Fruit fly (Drosophila melanogaster) whole organism, adult: ENCODE results near the gene CG11899.
A peak's percentile ranks its signal among the peaks of the same experiment; 100 is the strongest.

Source experiments
- CG11617 ChIP-seq: fragments of 200-800 bp; sonication (Bioruptor generic); optimal IDR thresholded peaks from 2 replicates; lab custom pipeline; 2017; ENCODE audit warnings: mild to moderate bottlenecking, missing biosample characterization, missing genetic modification reagents, missing genetic modification characterization
- CG12768 ChIP-seq: fragments of 200-800 bp; sonication (Bioruptor generic); optimal IDR thresholded peaks from 2 replicates; lab custom pipeline; 2017; ENCODE audit warnings: missing biosample characterization, missing genetic modification characterization, mild to moderate bottlenecking, moderate library complexity, missing genetic modification reagents
- CG14711 ChIP-seq: fragments of 200-800 bp; sonication (Bioruptor generic); optimal IDR thresholded peaks from 2 replicates; lab custom pipeline; 2018; ENCODE audit warnings: missing biosample characterization, mild to moderate bottlenecking, missing genetic modification characterization, moderate library complexity
- CG1620 ChIP-seq: fragments of 200-800 bp; sonication (Bioruptor generic); optimal IDR thresholded peaks from 2 replicates; lab custom pipeline; 2016; ENCODE audit warnings: missing biosample characterization, missing genetic modification characterization
- CG33017 ChIP-seq: fragments of 200-800 bp; sonication (Bioruptor generic); optimal IDR thresholded peaks from 2 replicates; lab custom pipeline; 2018; ENCODE audit warnings: missing biosample characterization, mild to moderate bottlenecking, missing genetic modification characterization, moderate library complexity
- CG5204 ChIP-seq: fragments of 200-800 bp; sonication (Bioruptor generic); optimal IDR thresholded peaks from 2 replicates; lab custom pipeline; 2016; ENCODE audit warnings: missing biosample characterization, missing genetic modification characterization
- CG7045 ChIP-seq: fragments of 200-800 bp; sonication (Bioruptor generic); optimal IDR thresholded peaks from 2 replicates; lab custom pipeline; 2017; ENCODE audit warnings: missing biosample characterization, mild to moderate bottlenecking, missing genetic modification characterization
- CG7101 ChIP-seq: fragments of 200-800 bp; sonication (Bioruptor generic); optimal IDR thresholded peaks from 2 replicates; lab custom pipeline; 2018; ENCODE audit warnings: missing biosample characterization, mild to moderate bottlenecking, missing genetic modification characterization, moderate library complexity
- Clk ChIP-seq: fragments of 200-800 bp; sonication (Bioruptor generic); optimal IDR thresholded peaks from 2 replicates; lab custom pipeline; 2017; ENCODE audit warnings: missing biosample characterization, missing genetic modification characterization
- Crg-1 ChIP-seq: fragments of 200-800 bp; sonication (Bioruptor generic); optimal IDR thresholded peaks from 2 replicates; lab custom pipeline; 2016; ENCODE audit warnings: missing biosample characterization, missing genetic modification characterization
- Hr96 ChIP-seq: fragments of 200-800 bp; sonication (Bioruptor generic); optimal IDR thresholded peaks from 2 replicates; lab custom pipeline; 2016; ENCODE audit warnings: missing biosample characterization, missing genetic modification characterization
- Mnt ChIP-seq: fragments of 200-800 bp; sonication (Bioruptor generic); optimal IDR thresholded peaks from 2 replicates; lab custom pipeline; 2016; ENCODE audit warnings: missing biosample characterization, mild to moderate bottlenecking, missing genetic modification characterization
- bab1 ChIP-seq: fragments of 200-800 bp; sonication (Bioruptor generic); optimal IDR thresholded peaks from 3 replicates; lab custom pipeline; 2019; ENCODE audit warnings: missing biosample characterization, mild to moderate bottlenecking, missing genetic modification characterization, moderate library complexity
- cic ChIP-seq: fragments of 200-800 bp; sonication (Bioruptor generic); optimal IDR thresholded peaks from 2 replicates; lab custom pipeline; 2017; ENCODE audit warnings: missing biosample characterization, mild to moderate bottlenecking, missing genetic modification characterization, moderate library complexity
- cnc ChIP-seq, 2 experiments: fragments of >200 bp; optimal IDR thresholded peaks; 2 replicates each; lab custom pipeline; 2017
- kay ChIP-seq: fragments of 200-800 bp; sonication (Bioruptor generic); peaks from one replicate; lab custom pipeline; 2016; ENCODE audit warnings: missing biosample characterization, missing genetic modification characterization, borderline replicate concordance
- ovo ChIP-seq: fragments of 200-800 bp; sonication (Bioruptor generic); optimal IDR thresholded peaks from 2 replicates; lab custom pipeline; 2016; ENCODE audit warnings: missing biosample characterization, missing genetic modification characterization
- pad ChIP-seq: fragments of 200-800 bp; sonication (Bioruptor generic); optimal IDR thresholded peaks from 3 replicates; lab custom pipeline; 2017; ENCODE audit warnings: missing biosample characterization, missing genetic modification characterization, mild to moderate bottlenecking, moderate library complexity, missing genetic modification reagents
- tj ChIP-seq: fragments of 200-800 bp; sonication (Bioruptor generic); optimal IDR thresholded peaks from 3 replicates; lab custom pipeline; 2017; ENCODE audit warnings: missing biosample characterization, mild to moderate bottlenecking, missing genetic modification characterization, moderate library complexity
- toe ChIP-seq: fragments of 200-800 bp; sonication (Bioruptor generic); optimal IDR thresholded peaks from 2 replicates; lab custom pipeline; 2016; ENCODE audit warnings: missing biosample characterization, missing genetic modification characterization

Gene CG11899

DNA sequence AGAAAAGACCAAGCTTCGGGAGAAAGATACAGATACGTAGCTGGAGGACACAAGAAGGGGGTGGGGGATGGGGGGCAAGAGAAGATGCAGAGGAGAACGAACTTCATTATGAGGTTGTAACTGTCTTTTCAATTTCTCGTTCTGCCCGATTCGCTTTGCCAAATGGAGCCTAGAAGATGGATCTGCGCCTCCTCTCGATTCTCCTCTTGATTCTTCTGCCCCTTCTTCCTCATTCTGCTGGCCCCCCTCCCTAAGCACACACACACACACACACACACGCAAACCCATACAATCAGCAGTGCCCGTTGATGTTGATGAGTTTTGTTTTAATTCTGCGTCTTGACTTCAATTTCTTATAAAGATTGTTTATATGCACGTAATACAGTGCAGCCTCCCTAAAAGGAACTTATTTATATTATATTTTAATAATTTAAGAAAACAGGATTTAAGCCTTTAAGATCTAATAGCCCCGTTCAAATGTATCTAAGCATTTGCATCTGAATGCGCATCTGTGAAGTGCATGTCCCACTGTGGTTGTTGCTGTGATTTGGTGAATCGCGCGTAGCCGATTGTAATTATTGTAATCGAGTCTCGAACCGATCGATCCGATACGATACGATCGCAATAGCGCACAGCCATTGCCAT is 6.9 kb downstream of the CG11899 start:
- TF ChIP-seq pad (GFP tag; lab: Kevin White, UChicago) (peak; percentile 47), CG1620 (GFP tag; lab: Kevin White, UChicago) (peak; percentile 27), CG33017 (tag; lab: Kevin White, UChicago) (peak; percentile 90), Hr96 (peak; percentile 10), CG7101 (tag; lab: Kevin White, UChicago) (peak; percentile 84), kay (GFP tag; lab: Kevin White, UChicago) (no peak), CG7045 (peak; percentile 90), tj (GFP tag; lab: Kevin White, UChicago) (peak; percentile 43), CG11617 (GFP tag; lab: Kevin White, UChicago) (peak; percentile 55), bab1 (GFP tag; lab: Kevin White, UChicago) (peak; percentile 81), ovo (GFP tag; lab: Kevin White, UChicago) (no peak), toe (GFP tag; lab: Kevin White, UChicago) (peak; percentile 82), Clk (GFP tag; lab: Kevin White, UChicago) (peak; percentile 81), Mnt (GFP tag; lab: Kevin White, UChicago) (peak; percentile 57), CG14711 (peak; percentile 75), Crg-1 (GFP tag; lab: Kevin White, UChicago) (peak; percentile 21), CG12768 (GFP tag; lab: Kevin White, UChicago) (peak; percentile 87), cic (GFP tag; lab: Kevin White, UChicago) (peak; percentile 64), cnc (optimal IDR thresholded peaks at IDR 0.05; lab: Kevin White, UChicago) (no peak), CG5204 (GFP tag; lab: Kevin White, UChicago) (peak; percentile 65)

DNA sequence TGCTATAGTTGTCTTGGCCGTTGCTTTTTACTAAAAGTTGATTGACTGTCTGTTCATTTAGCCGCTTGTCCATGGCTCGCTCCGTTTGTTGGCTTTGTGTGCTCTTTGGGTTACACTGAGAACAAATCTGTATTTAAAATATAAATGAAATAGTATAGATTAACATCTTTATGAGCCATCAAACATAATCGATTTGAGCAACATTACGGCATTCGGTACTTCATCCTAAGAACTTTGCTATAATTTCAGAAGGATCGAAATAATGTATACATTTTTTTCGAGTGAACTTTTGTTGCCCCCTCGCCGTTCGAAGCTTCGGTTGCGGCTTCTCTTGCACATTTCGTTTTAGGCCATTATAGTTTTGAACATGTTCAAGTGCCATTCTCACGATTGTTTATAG is 7.7 kb downstream of the CG11899 start:
- no peak for TF ChIP-seq ovo (GFP tag; lab: Kevin White, UChicago)
- TF ChIP-seq bab1 (GFP tag; lab: Kevin White, UChicago), result peak; percentile 46
- TF ChIP-seq Hr96, result no peak
- no peak for TF ChIP-seq CG7045
- no peak for TF ChIP-seq pad (GFP tag; lab: Kevin White, UChicago)
- TF ChIP-seq Mnt (GFP tag; lab: Kevin White, UChicago), result no peak

DNA sequence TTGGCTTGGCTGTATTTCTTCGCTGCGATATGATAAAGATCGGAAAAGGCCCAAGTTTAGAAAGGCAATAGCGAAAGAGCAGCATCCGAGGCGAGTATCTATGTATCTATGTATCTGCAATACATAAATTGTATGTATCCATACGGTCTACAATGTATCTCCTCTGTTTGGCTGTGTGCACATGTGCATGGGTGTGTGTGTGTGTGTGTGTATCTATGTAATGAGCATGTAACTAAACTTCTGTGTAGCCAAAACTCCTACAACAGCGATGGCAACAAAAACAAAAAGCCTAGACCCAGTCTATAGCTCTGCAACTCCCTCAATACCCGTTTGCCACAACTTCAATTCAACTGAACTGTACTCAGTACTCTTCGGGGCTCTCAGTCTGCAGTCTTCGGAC is 9.8 kb downstream of the CG11899 start:
- TF ChIP-seq cic (GFP tag; lab: Kevin White, UChicago) (no peak), Crg-1 (GFP tag; lab: Kevin White, UChicago) (no peak), Clk (GFP tag; lab: Kevin White, UChicago) (no peak), bab1 (GFP tag; lab: Kevin White, UChicago) (no peak), CG5204 (GFP tag; lab: Kevin White, UChicago) (no peak), CG7101 (tag; lab: Kevin White, UChicago) (no peak), CG14711 (no peak), CG33017 (tag; lab: Kevin White, UChicago) (no peak), CG7045 (no peak), kay (GFP tag; lab: Kevin White, UChicago) (no peak), Mnt (GFP tag; lab: Kevin White, UChicago) (no peak), Hr96 (no peak), CG1620 (GFP tag; lab: Kevin White, UChicago) (no peak), cnc (optimal IDR thresholded peaks at IDR 0.05; lab: Kevin White, UChicago) (no peak), toe (GFP tag; lab: Kevin White, UChicago) (no peak), ovo (GFP tag; lab: Kevin White, UChicago) (no peak), CG12768 (GFP tag; lab: Kevin White, UChicago) (no peak), tj (GFP tag; lab: Kevin White, UChicago) (no peak)

DNA sequence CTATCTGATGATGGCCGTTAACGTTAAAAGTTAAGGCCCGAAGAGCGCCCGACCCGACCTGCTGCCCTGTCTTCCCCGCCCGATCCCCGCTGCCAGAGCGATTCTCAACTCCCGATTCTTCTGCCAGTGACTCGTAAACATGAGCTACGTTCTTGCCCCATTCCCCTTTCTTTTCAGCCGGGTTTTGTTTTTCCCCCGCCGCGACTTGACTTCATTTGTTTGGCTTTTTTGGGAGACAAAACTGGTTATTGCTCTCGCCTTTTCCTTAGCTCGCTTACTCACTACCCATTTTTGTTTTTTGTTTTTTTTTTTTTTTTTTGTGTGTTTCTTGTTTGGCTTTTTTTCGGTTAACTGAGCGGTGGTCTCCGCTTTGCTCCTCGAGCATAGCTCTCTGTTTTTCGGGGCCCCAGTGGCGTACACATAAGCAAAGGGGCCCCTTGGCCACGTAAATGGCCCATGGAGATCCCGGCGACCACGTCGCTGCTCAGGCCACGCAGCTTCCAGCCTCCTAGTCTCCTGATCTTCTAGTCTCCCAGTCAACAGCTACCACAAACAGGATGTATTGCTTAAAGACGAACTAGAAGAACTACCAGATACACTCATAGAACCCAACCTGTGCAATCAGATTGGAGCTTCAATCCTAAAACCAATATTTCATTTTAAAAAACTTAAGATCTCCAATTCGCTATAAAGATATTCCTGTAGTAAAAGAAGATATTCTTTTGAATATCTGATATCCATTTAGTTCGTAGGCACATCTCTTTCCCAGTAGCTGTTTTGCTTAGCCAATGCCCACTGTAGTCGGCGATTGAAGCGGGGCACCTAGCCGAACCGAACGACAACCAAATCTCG is 10.5 kb downstream of the CG11899 start:
- TF ChIP-seq toe (GFP tag; lab: Kevin White, UChicago) (no peak), cnc (optimal IDR thresholded peaks at IDR 0.05; lab: Kevin White, UChicago) (no peak), CG5204 (GFP tag; lab: Kevin White, UChicago) (no peak), CG7101 (tag; lab: Kevin White, UChicago) (no peak), CG1620 (GFP tag; lab: Kevin White, UChicago) (no peak), kay (GFP tag; lab: Kevin White, UChicago) (no peak), Hr96 (no peak), CG33017 (tag; lab: Kevin White, UChicago) (no peak), CG14711 (no peak), CG12768 (GFP tag; lab: Kevin White, UChicago) (no peak), bab1 (GFP tag; lab: Kevin White, UChicago) (no peak), tj (GFP tag; lab: Kevin White, UChicago) (no peak), Clk (GFP tag; lab: Kevin White, UChicago) (no peak), Crg-1 (GFP tag; lab: Kevin White, UChicago) (no peak), cic (GFP tag; lab: Kevin White, UChicago) (no peak), pad (GFP tag; lab: Kevin White, UChicago) (no peak), ovo (GFP tag; lab: Kevin White, UChicago) (no peak), Mnt (GFP tag; lab: Kevin White, UChicago) (no peak)

DNA sequence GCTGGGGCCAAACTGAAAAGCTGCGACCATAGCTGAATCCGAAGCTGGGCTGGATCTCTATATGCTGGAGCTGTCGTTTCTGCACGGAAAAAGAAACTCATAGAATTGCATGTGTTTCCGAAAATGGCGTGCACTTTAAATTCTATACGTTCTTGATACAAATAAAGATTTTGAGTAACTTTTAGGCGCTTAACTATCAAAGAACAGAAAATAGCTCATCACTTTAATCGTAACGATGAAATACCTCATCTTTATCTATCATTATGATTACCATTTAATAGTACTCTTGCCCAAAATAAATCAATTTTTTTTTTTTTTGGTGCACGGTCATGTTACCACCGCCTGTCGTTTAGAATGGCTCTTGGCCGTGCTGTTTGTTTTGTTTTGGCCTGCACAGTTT is 11.4 kb downstream of the CG11899 start:
- no peak for TF ChIP-seq kay (GFP tag; lab: Kevin White, UChicago)
- TF ChIP-seq ovo (GFP tag; lab: Kevin White, UChicago), result no peak
- no peak for TF ChIP-seq pad (GFP tag; lab: Kevin White, UChicago)
- no peak for TF ChIP-seq tj (GFP tag; lab: Kevin White, UChicago)
- no peak for TF ChIP-seq Crg-1 (GFP tag; lab: Kevin White, UChicago)
- no peak for TF ChIP-seq CG11617 (GFP tag; lab: Kevin White, UChicago)
- TF ChIP-seq bab1 (GFP tag; lab: Kevin White, UChicago), result no peak
- TF ChIP-seq toe (GFP tag; lab: Kevin White, UChicago), result no peak
- no peak for TF ChIP-seq CG14711
- TF ChIP-seq Clk (GFP tag; lab: Kevin White, UChicago), result no peak
- no peak for TF ChIP-seq Hr96
